Fruit fly (Drosophila melanogaster): ENCODE measurements around the gene CG4194.

CG4194 gene

dm6 chrX:2081848-2082365 is 13.5 kb downstream of the CG4194 start:
- TF ChIP-seq Adf1 (GFP tag; IDR thresholded peaks at IDR 0.05) (peak; percentile 9; the same call in 1 of the 2 replicates), crol (GFP tag; IDR thresholded peaks at IDR 0.05) (peak; percentile 70), CG34422 (GFP tag; IDR thresholded peaks at IDR 0.05) (0 out of 3 replicates have a peak, but pooled peaks have one; percentile 12), CG8089 (GFP tag; optimal IDR thresholded peaks at IDR 0.05) (no peak), abd-A (tag; optimal IDR thresholded peaks at IDR 0.05) (peak; percentile 59), onecut (GFP tag; IDR thresholded peaks at IDR 0.05) (peak; percentile 95), Deaf1 (tag; optimal IDR thresholded peaks at IDR 0.05) (peak; percentile 23), scrt (GFP tag; optimal IDR thresholded peaks at IDR 0.05) (peak; percentile 63), CG14860 (GFP tag; IDR thresholded peaks at IDR 0.05; ENCODE audit: partially characterized antibody) (no peak), Med (GFP tag) (peak; percentile 12), nerfin-1 (tag; optimal IDR thresholded peaks at IDR 0.05) (peak; percentile 44), ewg (GFP tag; optimal IDR thresholded peaks at IDR 0.05) (peak; percentile 68), tgo (GFP tag; IDR thresholded peaks at IDR 0.05) (no peak)

- TF ChIP-seq psq (GFP tag; optimal IDR thresholded peaks at IDR 0.05) (no peak), CTCF (GFP tag; optimal IDR thresholded peaks at IDR 0.05) (no peak), Abd-B (GFP tag; optimal IDR thresholded peaks at IDR 0.05) (peak; percentile 7), twi (tag; optimal IDR thresholded peaks at IDR 0.05) (no peak), lov (optimal IDR thresholded peaks at IDR 0.05) (no peak), lov (GFP tag; IDR thresholded peaks at IDR 0.05) (no peak), en (GFP tag; optimal IDR thresholded peaks at IDR 0.05) (no peak), CG6689 (GFP tag; IDR thresholded peaks at IDR 0.05) (peak; percentile 42; the same call in 1 of the 2 replicates), phol (tag; optimal IDR thresholded peaks at IDR 0.05) (peak; percentile 19), CG4360 (GFP tag; IDR thresholded peaks at IDR 0.05) (no peak), HLH4C (GFP tag; IDR thresholded peaks at IDR 0.05; ENCODE audit: partially characterized antibody) (no peak), fd96Cb (tag; optimal IDR thresholded peaks at IDR 0.05) (no peak), HLHmδ (GFP tag; optimal IDR thresholded peaks at IDR 0.05) (no peak), CG18764 (GFP tag; optimal IDR thresholded peaks at IDR 0.05) (no peak), Awh (GFP tag; IDR thresholded peaks at IDR 0.05) (no peak), scrt (GFP tag; optimal IDR thresholded peaks at IDR 0.05) (peak; percentile 49), cad (GFP tag; optimal IDR thresholded peaks at IDR 0.05) (no peak), CG15601 (tag; optimal IDR thresholded peaks at IDR 0.05) (no peak), zen2 (GFP tag; IDR thresholded peaks at IDR 0.05; ENCODE audit: partially characterized antibody) (no peak), dan (GFP tag; IDR thresholded peaks at IDR 0.05) (no peak), yki (optimal IDR thresholded peaks at IDR 0.05) (no peak), trh (GFP tag; optimal IDR thresholded peaks at IDR 0.05) (no peak), dysf (GFP tag; IDR thresholded peaks at IDR 0.05) (peak; percentile 75), sug (tag; optimal IDR thresholded peaks at IDR 0.05) (peak; percentile 24), Xbp1 (GFP tag; optimal IDR thresholded peaks at IDR 0.05) (peak; percentile 32), ranshi (GFP tag; IDR thresholded peaks at IDR 0.05) (peak; percentile 44; the same call in 1 of the 2 replicates), CG14860 (GFP tag; IDR thresholded peaks at IDR 0.05; ENCODE audit: partially characterized antibody) (no peak), CG3407 (GFP tag; optimal IDR thresholded peaks at IDR 0.05) (no peak), CG6683 (GFP tag; optimal IDR thresholded peaks at IDR 0.05) (no peak), org-1 (GFP tag; optimal IDR thresholded peaks at IDR 0.05) (peak; percentile 26), CG14667 (GFP tag; IDR thresholded peaks at IDR 0.05) (0 out of 2 replicates have a peak, but pooled peaks have one; percentile 41), CG18011 (GFP tag; optimal IDR thresholded peaks at IDR 0.05) (no peak), stwl (tag; optimal IDR thresholded peaks at IDR 0.05) (no peak), Hr78 (GFP tag; optimal IDR thresholded peaks at IDR 0.05) (no peak), mld (GFP tag; IDR thresholded peaks at IDR 0.05; ENCODE audit: partially characterized antibody) (no peak), CG13624 (GFP tag; optimal IDR thresholded peaks at IDR 0.05) (peak; percentile 60), CG10366 (GFP tag; IDR thresholded peaks at IDR 0.05) (peak; percentile 43), Doc2 (GFP tag; IDR thresholded peaks at IDR 0.05) (no peak), Spps (tag; optimal IDR thresholded peaks at IDR 0.05) (no peak)
These were observed 14.7 kb downstream of the CG4194 start for dm6 chrX:2083109-2083508.
